Worm (Caenorhabditis elegans): Measurements from ENCODE around the gene mak-1.

The mak-1 gene

DNA sequence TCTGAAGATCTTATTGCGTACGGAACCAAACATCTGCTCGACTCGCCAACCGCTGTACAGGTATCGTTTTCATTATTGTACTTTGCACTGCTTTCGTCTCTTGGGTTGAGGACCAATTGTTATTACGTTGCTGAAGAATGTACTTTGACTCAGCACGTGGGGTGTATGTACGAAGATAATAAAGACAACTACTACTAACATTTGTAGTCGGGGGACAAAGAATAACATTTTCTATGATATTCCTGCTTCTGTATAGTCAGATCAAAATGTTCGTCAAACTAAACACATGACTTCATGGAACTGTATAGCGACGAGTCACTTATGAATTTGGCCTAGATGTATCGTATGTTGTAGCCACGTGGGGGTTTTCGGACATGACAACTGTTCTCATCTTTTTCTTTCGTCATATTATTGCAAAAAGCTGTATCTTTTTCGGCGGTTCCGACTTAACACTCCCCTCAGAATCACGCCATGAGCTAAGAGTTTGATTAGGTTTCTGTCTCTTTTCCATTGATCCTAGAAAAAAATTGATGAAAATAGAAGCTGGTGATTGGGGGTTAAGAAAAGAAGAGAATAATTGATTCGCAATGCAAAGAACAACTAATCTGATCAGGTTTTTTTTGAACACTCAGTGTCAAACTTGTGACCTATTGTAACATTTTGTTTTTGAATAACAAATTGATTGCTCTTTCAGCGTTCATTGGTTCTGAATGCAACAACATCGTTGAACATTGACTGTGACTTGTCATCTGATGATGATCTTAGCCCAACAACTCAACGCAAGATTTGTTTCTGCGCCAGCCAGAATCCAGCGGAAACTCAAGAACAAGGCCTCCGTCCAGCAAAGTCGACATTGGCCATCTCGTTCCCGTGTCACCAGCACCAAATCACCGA is 931 bp downstream of the mak-1 start (continued):
- peak; percentile 31 for TF ChIP-seq aly-2 (tag; optimal IDR thresholded peaks at IDR 0.05)
- TF ChIP-seq pax-3 (tag; optimal IDR thresholded peaks at IDR 0.05): no peak
- TF ChIP-seq unc-130 (tag; optimal IDR thresholded peaks at IDR 0.05): peak; percentile 52
- peak; percentile 9 for TF ChIP-seq C16A3.4 (tag; optimal IDR thresholded peaks at IDR 0.05)
- TF ChIP-seq sup-37 (GFP tag; optimal IDR thresholded peaks at IDR 0.05): no peak
- no peak for TF ChIP-seq unc-86 (tag; optimal IDR thresholded peaks at IDR 0.05)
- peak; percentile 35 for TF ChIP-seq nhr-90 (tag; optimal IDR thresholded peaks at IDR 0.05; ENCODE audit: poor library complexity)
- no peak for TF ChIP-seq nhr-12 (tag; optimal IDR thresholded peaks at IDR 0.05)
- TF ChIP-seq tlp-1 (tag; optimal IDR thresholded peaks at IDR 0.05): no peak
- TF ChIP-seq elt-2 (tag; optimal IDR thresholded peaks at IDR 0.05): no peak
- TF ChIP-seq fkh-8 (tag; optimal IDR thresholded peaks at IDR 0.05): no peak
- no peak for TF ChIP-seq isw-1 (GFP tag; IDR thresholded peaks at IDR 0.05)
- no peak for TF ChIP-seq efl-3 (GFP tag; optimal IDR thresholded peaks at IDR 0.05)
- TF ChIP-seq nhr-71 (tag; optimal IDR thresholded peaks at IDR 0.05): peak; percentile 62
- no peak for TF ChIP-seq swsn-7 (tag; optimal IDR thresholded peaks at IDR 0.05)
- TF ChIP-seq hpl-2 (GFP tag; optimal IDR thresholded peaks at IDR 0.05): no peak
- no peak for TF ChIP-seq lin-39 (tag; optimal IDR thresholded peaks at IDR 0.05)
- TF ChIP-seq elt-3 (tag; optimal IDR thresholded peaks at IDR 0.05): peak in 1 of 6 experiments; percentile 59
- no peak for TF ChIP-seq irx-1 (tag; optimal IDR thresholded peaks at IDR 0.05)
- peak; percentile 50 for TF ChIP-seq rnt-1 (tag; optimal IDR thresholded peaks at IDR 0.05)
- TF ChIP-seq blmp-1 (tag; optimal IDR thresholded peaks at IDR 0.05): peak; percentile 36
- no peak for TF ChIP-seq unc-62 (GFP tag; optimal IDR thresholded peaks at IDR 0.05)
- no peak for TF ChIP-seq ama-1 (optimal IDR thresholded peaks at IDR 0.05)
- TF ChIP-seq nhr-28 (tag; optimal IDR thresholded peaks at IDR 0.05): no peak
- no peak for TF ChIP-seq egl-27 (tag; optimal IDR thresholded peaks at IDR 0.05)
- TF ChIP-seq F16B12.6 (tag; optimal IDR thresholded peaks at IDR 0.05): no peak
- no peak for TF ChIP-seq ets-5 (GFP tag; IDR thresholded peaks at IDR 0.05)
- no peak for TF ChIP-seq xbp-1 (tag; optimal IDR thresholded peaks at IDR 0.05)
- no peak for TF ChIP-seq tbx-2 (tag; optimal IDR thresholded peaks at IDR 0.05)
- no peak for TF ChIP-seq unc-98 (GFP tag; IDR thresholded peaks at IDR 0.05)
- peak; percentile 1 for TF ChIP-seq mep-1 (tag; optimal IDR thresholded peaks at IDR 0.05)
- no peak for TF ChIP-seq hlh-4 (tag; optimal IDR thresholded peaks at IDR 0.05)
- 0 out of 2 replicates have a peak, but pooled peaks have one; percentile 24 for TF ChIP-seq grh-1 (GFP tag; IDR thresholded peaks at IDR 0.05)
- TF ChIP-seq ceh-8 (GFP tag; optimal IDR thresholded peaks at IDR 0.05): no peak
- TF ChIP-seq unc-30 (tag; optimal IDR thresholded peaks at IDR 0.05): no peak
- no peak for TF ChIP-seq aha-1 (tag; optimal IDR thresholded peaks at IDR 0.05)
- TF ChIP-seq efl-1 (optimal IDR thresholded peaks at IDR 0.05): no peak
- peak in 1 of 2 experiments; percentile 91 for TF ChIP-seq efl-1 (GFP tag; optimal IDR thresholded peaks at IDR 0.05 in 1 of 2)
- TF ChIP-seq zag-1 (tag; optimal IDR thresholded peaks at IDR 0.05): no peak
- TF ChIP-seq zip-4 (GFP tag; optimal IDR thresholded peaks at IDR 0.05): no peak
- peak; percentile 36 for TF ChIP-seq lin-14 (GFP tag; optimal IDR thresholded peaks at IDR 0.05)
- TF ChIP-seq nhr-76 (tag; optimal IDR thresholded peaks at IDR 0.05): no peak
- TF ChIP-seq sox-4 (tag; optimal IDR thresholded peaks at IDR 0.05): no peak
- TF ChIP-seq nhr-85 (tag): peak; percentile 79
- peak; percentile 31 for TF ChIP-seq lir-3 (tag; optimal IDR thresholded peaks at IDR 0.05; ENCODE audit: poor library complexity)
- TF ChIP-seq ces-1 (GFP tag; optimal IDR thresholded peaks at IDR 0.05): no peak
- TF ChIP-seq ceh-88 (GFP tag; IDR thresholded peaks at IDR 0.05): no peak
- no peak for TF ChIP-seq sptf-1 (tag; optimal IDR thresholded peaks at IDR 0.05)
- no peak for TF ChIP-seq snpc-4 (tag; optimal IDR thresholded peaks at IDR 0.05)
- TF ChIP-seq ztf-11 (tag; optimal IDR thresholded peaks at IDR 0.05): no peak
- TF ChIP-seq fos-1 (tag; optimal IDR thresholded peaks at IDR 0.05): no peak
